Worm (Caenorhabditis elegans) whole organism, L2 larva: Measurements from ENCODE around the gene W09G12.6.

ENCODE experiments used
- R02D3.7 ChIP-seq: fragments of 150-350 bp; optimal IDR thresholded peaks from 2 replicates; lab custom pipeline; 2014; ENCODE audit warnings: missing biosample characterization, missing genetic modification characterization
- Y55F3AM.14 ChIP-seq: fragments of 200-800 bp; sonication (Bioruptor generic); optimal IDR thresholded peaks from 2 replicates; lab custom pipeline; 2018; ENCODE audit warnings: mild to moderate bottlenecking, missing genetic modification characterization, missing compliant biosample characterization
- ZK546.5 ChIP-seq: sonication (generic microtip); optimal IDR thresholded peaks from 2 replicates; lab custom pipeline; 2017; ENCODE audit warnings: missing biosample characterization, missing genetic modification characterization
- alr-1 ChIP-seq: fragments of 150-350 bp; optimal IDR thresholded peaks from 2 replicates; lab custom pipeline; 2014; ENCODE audit warnings: missing biosample characterization, missing genetic modification characterization
- ama-1 ChIP-seq: fragments of 150-350 bp; optimal IDR thresholded peaks from 2 replicates; lab custom pipeline; 2018; ENCODE audit warnings: inconsistent platforms
- blmp-1 ChIP-seq: sonication (generic microtip); optimal IDR thresholded peaks from 2 replicates; lab custom pipeline; 2017; ENCODE audit warnings: missing genetic modification characterization, mild to moderate bottlenecking, missing compliant biosample characterization, antibody characterized with exemption, moderate library complexity; ENCODE audit not compliant: insufficient read depth
- ceh-16 ChIP-seq: fragments of 150-350 bp; optimal IDR thresholded peaks from 2 replicates; lab custom pipeline; 2014; ENCODE audit warnings: missing biosample characterization, missing genetic modification characterization
- ceh-82 ChIP-seq: fragments of 150-350 bp; optimal IDR thresholded peaks from 2 replicates; lab custom pipeline; 2014; ENCODE audit warnings: missing biosample characterization, missing genetic modification characterization
- elt-1 ChIP-seq: fragments of 150-350 bp; optimal IDR thresholded peaks from 2 replicates; lab custom pipeline; 2014; ENCODE audit warnings: missing biosample characterization, missing genetic modification characterization
- lin-11 ChIP-seq: fragments of 150-350 bp; sonication (generic microtip); optimal IDR thresholded peaks from 2 replicates; lab custom pipeline; 2014; ENCODE audit warnings: missing biosample characterization, missing genetic modification characterization, inconsistent platforms, mixed read lengths
- lin-13 ChIP-seq: fragments of 150-350 bp; optimal IDR thresholded peaks from 2 replicates; lab custom pipeline; 2014; ENCODE audit warnings: missing biosample characterization, missing genetic modification reagents, missing genetic modification characterization
- lin-39 ChIP-seq: fragments of 150-350 bp; optimal IDR thresholded peaks from 2 replicates; lab custom pipeline; 2014; ENCODE audit warnings: missing biosample characterization, missing genetic modification reagents, missing genetic modification characterization
- mdl-1 ChIP-seq, 2 experiments: fragments of 150-350 bp in 1 of 2; sonication (generic microtip) in 1 of 2; optimal IDR thresholded peaks; 2 replicates each; lab custom pipeline; 2017; ENCODE audit warnings: missing biosample characterization in 2 of 2, missing genetic modification characterization in 2 of 2
- nhr-10 ChIP-seq: sonication (generic microtip); optimal IDR thresholded peaks from 2 replicates; lab custom pipeline; 2017; ENCODE audit warnings: missing biosample characterization, missing genetic modification characterization
- nhr-11 ChIP-seq: fragments of 150-350 bp; optimal IDR thresholded peaks from 2 replicates; lab custom pipeline; 2014; ENCODE audit warnings: missing biosample characterization, missing genetic modification characterization
- nhr-12 ChIP-seq: fragments of 150-350 bp; optimal IDR thresholded peaks from 2 replicates; lab custom pipeline; 2014; ENCODE audit warnings: missing biosample characterization, missing genetic modification characterization
- nhr-129 ChIP-seq: fragments of 150-350 bp; optimal IDR thresholded peaks from 2 replicates; lab custom pipeline; 2014; ENCODE audit warnings: missing biosample characterization, missing genetic modification characterization
- nhr-21 ChIP-seq: fragments of 150-350 bp; optimal IDR thresholded peaks from 2 replicates; lab custom pipeline; 2014; ENCODE audit warnings: missing biosample characterization, missing genetic modification characterization
- nhr-237 ChIP-seq: fragments of 150-350 bp; optimal IDR thresholded peaks from 2 replicates; lab custom pipeline; 2014; ENCODE audit warnings: missing biosample characterization, missing genetic modification characterization
- nhr-25 ChIP-seq: fragments of 150-350 bp; sonication (generic microtip); optimal IDR thresholded peaks from 3 replicates; lab custom pipeline; 2014; ENCODE audit warnings: missing biosample characterization, missing genetic modification characterization
- nhr-6 ChIP-seq: fragments of 150-350 bp; optimal IDR thresholded peaks from 2 replicates; lab custom pipeline; 2014; ENCODE audit warnings: missing biosample characterization, missing genetic modification characterization
- nhr-77 ChIP-seq: fragments of 150-350 bp; optimal IDR thresholded peaks from 2 replicates; lab custom pipeline; 2014; ENCODE audit warnings: missing biosample characterization, missing genetic modification characterization
- peb-1 ChIP-seq: fragments of 150-350 bp; optimal IDR thresholded peaks from 2 replicates; lab custom pipeline; 2014; ENCODE audit warnings: missing biosample characterization, missing genetic modification characterization
- sem-4 ChIP-seq: fragments of 150-350 bp; optimal IDR thresholded peaks from 2 replicates; lab custom pipeline; 2014; ENCODE audit warnings: missing biosample characterization, missing genetic modification reagents, missing genetic modification characterization
- unc-39 ChIP-seq: fragments of 150-350 bp; optimal IDR thresholded peaks from 2 replicates; lab custom pipeline; 2014; ENCODE audit warnings: missing biosample characterization, missing genetic modification characterization
- unc-55 ChIP-seq: fragments of 150-350 bp; sonication (generic microtip); optimal IDR thresholded peaks from 3 replicates; lab custom pipeline; 2014; ENCODE audit warnings: missing biosample characterization, missing genetic modification reagents, missing genetic modification characterization
- unc-62 ChIP-seq: fragments of 150-350 bp; optimal IDR thresholded peaks from 2 replicates; lab custom pipeline; 2014; ENCODE audit warnings: missing biosample characterization, missing genetic modification reagents, missing genetic modification characterization
- ztf-1 ChIP-seq: fragments of 200-800 bp; sonication (Bioruptor generic); conservative IDR thresholded peaks from 2 replicates; pipeline ENCODE4 v1.3.6; 2022; ENCODE audit warnings: missing genetic modification characterization, missing compliant biosample characterization
- ztf-4 ChIP-seq: fragments of 150-350 bp; optimal IDR thresholded peaks from 2 replicates; lab custom pipeline; 2014; ENCODE audit warnings: missing biosample characterization, missing genetic modification characterization

The W09G12.6 gene

DNA sequence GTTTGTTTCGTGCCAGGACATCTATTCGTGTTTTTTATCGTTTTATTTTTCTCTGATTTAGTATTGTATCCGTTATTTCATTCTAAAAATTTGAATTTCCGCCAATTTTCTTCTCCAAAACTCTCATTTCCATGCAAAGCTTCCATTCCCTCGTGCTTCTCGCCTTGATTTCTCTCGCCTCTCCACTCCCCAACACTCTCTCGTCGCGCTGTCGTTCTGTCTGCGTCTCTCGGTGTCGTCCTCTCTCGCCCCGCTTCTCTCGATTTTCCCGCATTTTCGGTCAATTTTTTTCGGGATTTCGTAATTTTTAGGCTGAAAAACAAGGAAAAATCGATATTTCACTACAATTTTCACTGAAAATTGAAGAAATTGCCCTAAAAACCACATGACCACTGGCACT, 42.9 kb downstream of the W09G12.6 start, which contains the start of gene C09E9.1 (continued):
- TF ChIP-seq mdl-1 (tag; optimal IDR thresholded peaks at IDR 0.05; lab: Kevin White, UChicago) (peak; percentile 90 to 99), nhr-237 (tag; lab: Kevin White, UChicago) (no peak), ceh-16 (no peak), ZK546.5 (tag; lab: Kevin White, UChicago) (no peak), unc-55 (GFP tag; lab: Kevin White, UChicago) (peak; percentile 77), nhr-11 (tag; lab: Kevin White, UChicago) (no peak), peb-1 (tag; lab: Kevin White, UChicago) (no peak), R02D3.7 (tag; lab: Kevin White, UChicago) (no peak), ztf-1 (GFP tag; lab: Robert Waterston, UW) (no peak), nhr-77 (no peak), nhr-25 (no peak), blmp-1 (tag; lab: Kevin White, UChicago) (no peak), ztf-4 (tag; lab: Kevin White, UChicago) (no peak), lin-11 (tag; lab: Kevin White, UChicago) (peak; percentile 21), nhr-6 (peak; percentile 19), lin-39 (tag; lab: Kevin White, UChicago) (no peak), nhr-129 (tag; lab: Kevin White, UChicago) (peak; percentile 57), elt-1 (tag; lab: Kevin White, UChicago) (no peak), Y55F3AM.14 (GFP tag; lab: Kevin White, UChicago) (no peak), lin-13 (GFP tag; lab: Kevin White, UChicago) (peak; percentile 71), unc-39 (no peak)

ce11 chrIV:1275910-1276309, 44.2 kb downstream of the W09G12.6 start:
- TF ChIP-seq ceh-82 (tag; lab: Kevin White, UChicago): no peak
- TF ChIP-seq Y55F3AM.14 (GFP tag; lab: Kevin White, UChicago): no peak
- TF ChIP-seq nhr-21: no peak
- TF ChIP-seq alr-1 (tag; lab: Kevin White, UChicago): no peak
- TF ChIP-seq nhr-129 (tag; lab: Kevin White, UChicago): no peak
- TF ChIP-seq ceh-16: no peak
- no peak for TF ChIP-seq nhr-6
- TF ChIP-seq lin-13 (GFP tag; lab: Kevin White, UChicago): no peak

- no peak for TF ChIP-seq unc-62
- TF ChIP-seq nhr-12 (tag; lab: Kevin White, UChicago): no peak
- no peak for TF ChIP-seq nhr-25
- TF ChIP-seq blmp-1 (tag; lab: Kevin White, UChicago): no peak
- no peak for TF ChIP-seq sem-4 (tag; lab: Kevin White, UChicago)
- TF ChIP-seq nhr-10: no peak
- TF ChIP-seq ama-1 (lab: Kevin White, UChicago): no peak
Measured at ce11 chrIV:1277067-1277466, 45.4 kb downstream of the W09G12.6 start.

ce11 chrIV:1278945-1279344, 47.3 kb downstream of the W09G12.6 start:
- peak; percentile 10 for TF ChIP-seq nhr-129 (tag; lab: Kevin White, UChicago)
- peak; percentile 44 for TF ChIP-seq unc-55 (GFP tag; lab: Kevin White, UChicago)
- no peak for TF ChIP-seq mdl-1 (tag; optimal IDR thresholded peaks at IDR 0.05; lab: Kevin White, UChicago)
